Fruit fly (Drosophila melanogaster): ENCODE measurements around the gene Snx17.

DNA sequence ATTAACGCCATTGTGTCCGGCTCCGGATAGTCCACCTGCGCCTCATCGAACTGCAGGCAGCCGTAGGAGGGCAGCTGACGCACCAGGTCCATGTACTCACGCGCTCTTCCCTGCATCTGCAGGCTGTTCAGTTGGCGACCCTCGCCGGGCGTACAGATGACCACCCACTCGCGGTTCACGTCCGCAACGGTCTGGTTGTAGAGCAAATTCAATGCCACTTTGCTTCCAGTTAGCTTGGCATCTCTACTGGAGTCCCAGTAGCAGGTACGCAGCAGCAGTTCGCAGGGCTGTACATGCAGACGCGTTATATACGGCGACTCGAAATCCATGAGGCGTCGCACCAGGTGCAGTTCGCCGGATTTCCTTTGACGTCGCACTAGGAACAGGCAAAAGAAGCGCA, 821 bp downstream of the Snx17 start:
- TF ChIP-seq HLH106 (tag; optimal IDR thresholded peaks at IDR 0.05) (no peak), Hr78 (GFP tag; optimal IDR thresholded peaks at IDR 0.05) (no peak), Dfd (GFP tag; optimal IDR thresholded peaks at IDR 0.05) (no peak), dmrt93B (GFP tag; optimal IDR thresholded peaks at IDR 0.05) (no peak), lola (GFP tag; optimal IDR thresholded peaks at IDR 0.05) (no peak), tai (GFP tag; optimal IDR thresholded peaks at IDR 0.05) (no peak), jim (GFP tag; optimal IDR thresholded peaks at IDR 0.05) (no peak), h (GFP tag; optimal IDR thresholded peaks at IDR 0.05) (no peak), Hr83 (GFP tag; optimal IDR thresholded peaks at IDR 0.05; ENCODE audit: poor library complexity, severe bottlenecking) (no peak), psq (GFP tag; optimal IDR thresholded peaks at IDR 0.05) (no peak), Mio (GFP tag; optimal IDR thresholded peaks at IDR 0.05) (no peak), GATAd (GFP tag; optimal IDR thresholded peaks at IDR 0.05) (no peak), br (GFP tag; optimal IDR thresholded peaks at IDR 0.05) (no peak), CrebA (GFP tag; optimal IDR thresholded peaks at IDR 0.05; ENCODE audit: borderline replicate concordance) (no peak)

All from whole organism, wandering third instar larva.